Fruit fly (Drosophila melanogaster) whole organism, embryonic: ENCODE data around the gene dlt.

Experiments
- CG10431 ChIP-seq: fragments of 200-800 bp; sonication (Bioruptor generic); optimal IDR thresholded peaks from 3 replicates; lab custom pipeline; 2018; ENCODE audit warnings: missing biosample characterization, mild to moderate bottlenecking, missing genetic modification characterization
- CG13287 ChIP-seq: fragments of 200-800 bp; sonication (Bioruptor generic); IDR thresholded peaks from 2 replicates; pipeline ENCODE4 v1.3.6; 2022; ENCODE audit warnings: missing biosample characterization, missing genetic modification characterization; ENCODE audit not compliant: partially characterized antibody
- CG14050 ChIP-seq: fragments of 200-800 bp; sonication (Bioruptor generic); IDR thresholded peaks from 3 replicates; pipeline ENCODE4 v1.3.6; 2022; ENCODE audit warnings: missing biosample characterization, missing genetic modification characterization
- CG15011 ChIP-seq: fragments of 200-800 bp; sonication (Bioruptor generic); optimal IDR thresholded peaks from 3 replicates; lab custom pipeline; 2018; ENCODE audit warnings: missing biosample characterization, mild to moderate bottlenecking, missing genetic modification characterization
- CG18262 ChIP-seq: fragments of 200-800 bp; optimal IDR thresholded peaks from 3 replicates; lab custom pipeline; 2019; ENCODE audit warnings: missing biosample characterization, mild to moderate bottlenecking, missing genetic modification characterization, moderate library complexity
- CG2116 ChIP-seq: fragments of 200-800 bp; sonication (Bioruptor generic); optimal IDR thresholded peaks from 3 replicates; lab custom pipeline; 2018; ENCODE audit warnings: missing biosample characterization, mild to moderate bottlenecking, missing genetic modification characterization
- CG31388 ChIP-seq: fragments of 200-800 bp; sonication (Bioruptor generic); optimal IDR thresholded peaks from 2 replicates; lab custom pipeline; 2016; ENCODE audit warnings: missing biosample characterization, missing genetic modification characterization
- CG34224 ChIP-seq: fragments of 200-800 bp; sonication (Bioruptor generic); IDR thresholded peaks from 3 replicates; pipeline ENCODE4 v1.3.6; 2022; ENCODE audit warnings: missing biosample characterization, missing genetic modification characterization; ENCODE audit not compliant: partially characterized antibody
- CG3995 ChIP-seq: fragments of 200-800 bp; sonication (Bioruptor generic); optimal IDR thresholded peaks from 3 replicates; lab custom pipeline; 2016; ENCODE audit warnings: missing biosample characterization, missing genetic modification characterization
- CG6791 ChIP-seq: fragments of 200-800 bp; sonication (Bioruptor generic); IDR thresholded peaks from 3 replicates; pipeline ENCODE4 v1.3.6; 2022; ENCODE audit warnings: missing biosample characterization, missing genetic modification characterization; ENCODE audit not compliant: partially characterized antibody
- CG7786 ChIP-seq: fragments of 200-800 bp; sonication (Bioruptor generic); optimal IDR thresholded peaks from 2 replicates; lab custom pipeline; 2016; ENCODE audit warnings: missing biosample characterization, missing genetic modification characterization
- CG7839 ChIP-seq: fragments of 200-800 bp; sonication (Bioruptor generic); optimal IDR thresholded peaks from 3 replicates; lab custom pipeline; 2018; ENCODE audit warnings: missing biosample characterization, mild to moderate bottlenecking, missing genetic modification characterization, moderate library complexity
- CG8478 ChIP-seq: fragments of >200 bp; optimal IDR thresholded peaks from 2 replicates; lab custom pipeline; 2018
- Dad ChIP-seq: fragments of 200-800 bp; sonication (Bioruptor generic); optimal IDR thresholded peaks from 3 replicates; lab custom pipeline; 2016; ENCODE audit warnings: missing biosample characterization, missing genetic modification characterization
- Dbx ChIP-seq: fragments of 200-800 bp; sonication (Bioruptor generic); IDR thresholded peaks from 3 replicates; pipeline ENCODE4 v1.3.6; 2022; ENCODE audit warnings: missing biosample characterization, missing genetic modification characterization
- Dfd ChIP-seq, 2 experiments: fragments of >200 bp; optimal IDR thresholded peaks; 2 replicates each; lab custom pipeline; 2017; ENCODE audit warnings: missing biosample characterization in 2 of 2, missing genetic modification characterization in 2 of 2
- Dll ChIP-seq: fragments of 200-800 bp; sonication (Bioruptor generic); IDR thresholded peaks from 4 replicates; pipeline ENCODE4 v1.3.6; 2022; ENCODE audit warnings: missing biosample characterization, missing genetic modification characterization; ENCODE audit not compliant: partially characterized antibody
- Doc3 ChIP-seq: fragments of 200-800 bp; sonication (Bioruptor generic); IDR thresholded peaks from 3 replicates; pipeline ENCODE4 v1.3.6; 2022; ENCODE audit warnings: missing biosample characterization, missing genetic modification characterization; ENCODE audit not compliant: partially characterized antibody
- Dref ChIP-seq: fragments of 200-800 bp; sonication (Bioruptor generic); IDR thresholded peaks from 2 replicates; pipeline ENCODE4 v1.3.6; 2022; ENCODE audit warnings: missing biosample characterization, missing genetic modification characterization
- HLH4C ChIP-seq: fragments of 200-800 bp; sonication (Bioruptor generic); IDR thresholded peaks from 3 replicates; pipeline ENCODE4 v1.3.6; 2022; ENCODE audit warnings: missing biosample characterization, missing genetic modification characterization; ENCODE audit not compliant: partially characterized antibody
- Hmr ChIP-seq: fragments of 200-800 bp; sonication (Bioruptor generic); optimal IDR thresholded peaks from 3 replicates; lab custom pipeline; 2017; ENCODE audit warnings: mild to moderate bottlenecking, missing biosample characterization, missing genetic modification reagents, missing genetic modification characterization
- MBD-R2 ChIP-seq: fragments of 200-800 bp; sonication (Bioruptor generic); IDR thresholded peaks from 2 replicates; pipeline ENCODE4 v1.3.6; 2022; ENCODE audit warnings: missing biosample characterization, missing genetic modification characterization
- MESR4 ChIP-seq: fragments of 200-800 bp; sonication (Bioruptor generic); optimal IDR thresholded peaks from 2 replicates; lab custom pipeline; 2018; ENCODE audit warnings: missing biosample characterization, mild to moderate bottlenecking, missing genetic modification characterization, moderate library complexity
- Pdp1 ChIP-seq, 2 experiments: fragments of 200-800 bp; sonication (Bioruptor generic); optimal IDR thresholded peaks; 3 replicates each; lab custom pipeline; 2016; ENCODE audit warnings: missing biosample characterization in 2 of 2, missing genetic modification characterization in 2 of 2, mild to moderate bottlenecking in 1 of 2, moderate library complexity in 1 of 2
- Scr ChIP-seq: fragments of 200-800 bp; sonication (Bioruptor generic); IDR thresholded peaks from 2 replicates; pipeline ENCODE4 v1.3.6; 2022; ENCODE audit warnings: missing biosample characterization, missing genetic modification characterization; ENCODE audit not compliant: partially characterized antibody
- Sry-δ ChIP-seq: fragments of 200-800 bp; sonication (Bioruptor generic); optimal IDR thresholded peaks from 2 replicates; lab custom pipeline; 2016; ENCODE audit warnings: missing biosample characterization, missing genetic modification characterization
- Usf ChIP-seq: fragments of 200-800 bp; sonication (Bioruptor generic); optimal IDR thresholded peaks from 2 replicates; lab custom pipeline; 2017; ENCODE audit warnings: missing genotype, missing biosample characterization, missing genetic modification characterization
- amos ChIP-seq: fragments of 200-800 bp; sonication (Bioruptor generic); IDR thresholded peaks from 2 replicates; pipeline ENCODE4 v1.3.6; 2022; ENCODE audit warnings: missing biosample characterization, missing genetic modification characterization; ENCODE audit not compliant: partially characterized antibody
- ash1 ChIP-seq: fragments of 200-800 bp; sonication (Bioruptor generic); optimal IDR thresholded peaks from 2 replicates; lab custom pipeline; 2018; ENCODE audit warnings: missing biosample characterization, mild to moderate bottlenecking, missing genetic modification characterization
- bbx ChIP-seq: fragments of 200-800 bp; sonication (Bioruptor generic); IDR thresholded peaks from 2 replicates; pipeline ENCODE4 v1.3.6; 2022; ENCODE audit warnings: missing biosample characterization, missing genetic modification characterization; ENCODE audit not compliant: partially characterized antibody
- croc ChIP-seq: fragments of 200-800 bp; sonication (Bioruptor generic); conservative IDR thresholded peaks from 3 replicates; pipeline ENCODE4 v1.3.6; 2022; ENCODE audit warnings: missing biosample characterization, missing genetic modification characterization
- cwo ChIP-seq: fragments of 200-800 bp; sonication (Bioruptor generic); optimal IDR thresholded peaks from 3 replicates; lab custom pipeline; 2017; ENCODE audit warnings: missing biosample characterization, missing genetic modification characterization, mild to moderate bottlenecking, moderate library complexity, missing genetic modification reagents
- dimm ChIP-seq: fragments of 200-800 bp; sonication (Bioruptor generic); IDR thresholded peaks from 2 replicates; pipeline ENCODE4 v1.3.6; 2022; ENCODE audit warnings: missing biosample characterization, missing genetic modification characterization
- grn ChIP-seq: fragments of 200-800 bp; sonication (Bioruptor generic); optimal IDR thresholded peaks from 3 replicates; lab custom pipeline; 2017; ENCODE audit warnings: missing biosample characterization, missing genetic modification characterization
- hbn ChIP-seq: fragments of 200-800 bp; sonication (Bioruptor generic); IDR thresholded peaks from 2 replicates; pipeline ENCODE4 v1.3.6; 2022; ENCODE audit warnings: missing biosample characterization, missing genetic modification characterization; ENCODE audit not compliant: partially characterized antibody
- insv ChIP-seq, 2 experiments: fragments of 200-800 bp; sonication (Bioruptor generic); optimal IDR thresholded peaks; 3 replicates each; lab custom pipeline; 2016 to 2018; ENCODE audit warnings: missing biosample characterization in 2 of 2, missing genetic modification characterization in 2 of 2
- mirr ChIP-seq: fragments of 200-800 bp; sonication (Bioruptor generic); optimal IDR thresholded peaks from 3 replicates; lab custom pipeline; 2018; ENCODE audit warnings: missing biosample characterization, mild to moderate bottlenecking, missing genetic modification characterization
- p53 ChIP-seq: fragments of 200-800 bp; sonication (Bioruptor generic); optimal IDR thresholded peaks from 2 replicates; lab custom pipeline; 2016; ENCODE audit warnings: missing biosample characterization, missing genetic modification characterization
- pros ChIP-seq: fragments of 200-800 bp; sonication (Bioruptor generic); optimal IDR thresholded peaks from 3 replicates; lab custom pipeline; 2019; ENCODE audit warnings: missing biosample characterization, mild to moderate bottlenecking, missing genetic modification characterization, moderate library complexity
- pzg ChIP-seq: fragments of 200-800 bp; sonication (Bioruptor generic); optimal IDR thresholded peaks from 3 replicates; lab custom pipeline; 2018; ENCODE audit warnings: missing biosample characterization, mild to moderate bottlenecking, missing genetic modification characterization, moderate library complexity
- sd ChIP-seq: fragments of 200-800 bp; sonication (Bioruptor generic); optimal IDR thresholded peaks from 3 replicates; lab custom pipeline; 2018; ENCODE audit warnings: missing biosample characterization, mild to moderate bottlenecking, missing genetic modification characterization, moderate library complexity
- sna ChIP-seq: fragments of 200-800 bp; sonication (Bioruptor generic); IDR thresholded peaks from 2 replicates; pipeline ENCODE4 v1.3.6; 2022; ENCODE audit warnings: missing biosample characterization, missing genetic modification characterization; ENCODE audit not compliant: partially characterized antibody
- so ChIP-seq: fragments of 200-800 bp; sonication (Bioruptor generic); IDR thresholded peaks from 3 replicates; pipeline ENCODE4 v1.3.6; 2022; ENCODE audit warnings: missing biosample characterization, missing genetic modification characterization
- sqz ChIP-seq: fragments of 200-800 bp; sonication (Bioruptor generic); optimal IDR thresholded peaks from 3 replicates; lab custom pipeline; 2018; ENCODE audit warnings: missing biosample characterization, mild to moderate bottlenecking, missing genetic modification characterization
- tna ChIP-seq: fragments of 200-800 bp; sonication (Bioruptor generic); IDR thresholded peaks from 2 replicates; pipeline ENCODE4 v1.3.6; 2022; ENCODE audit warnings: missing biosample characterization, missing genetic modification characterization; ENCODE audit not compliant: partially characterized antibody
- trem ChIP-seq: fragments of 200-800 bp; optimal IDR thresholded peaks from 3 replicates; lab custom pipeline; 2019; ENCODE audit warnings: missing biosample characterization, mild to moderate bottlenecking, missing genetic modification characterization, moderate library complexity
- vnd ChIP-seq: fragments of 200-800 bp; sonication (Bioruptor generic); IDR thresholded peaks from 3 replicates; pipeline ENCODE4 v1.3.6; 2022; ENCODE audit warnings: missing biosample characterization, missing genetic modification characterization; ENCODE audit not compliant: partially characterized antibody
- wek ChIP-seq: fragments of 200-800 bp; sonication (Bioruptor generic); optimal IDR thresholded peaks from 3 replicates; lab custom pipeline; 2018; ENCODE audit warnings: missing biosample characterization, mild to moderate bottlenecking, missing genetic modification characterization, moderate library complexity
- wor ChIP-seq: fragments of 200-800 bp; sonication (Bioruptor generic); IDR thresholded peaks from 2 replicates; pipeline ENCODE4 v1.3.6; 2022; ENCODE audit warnings: missing biosample characterization, missing genetic modification characterization

The dlt gene

DNA sequence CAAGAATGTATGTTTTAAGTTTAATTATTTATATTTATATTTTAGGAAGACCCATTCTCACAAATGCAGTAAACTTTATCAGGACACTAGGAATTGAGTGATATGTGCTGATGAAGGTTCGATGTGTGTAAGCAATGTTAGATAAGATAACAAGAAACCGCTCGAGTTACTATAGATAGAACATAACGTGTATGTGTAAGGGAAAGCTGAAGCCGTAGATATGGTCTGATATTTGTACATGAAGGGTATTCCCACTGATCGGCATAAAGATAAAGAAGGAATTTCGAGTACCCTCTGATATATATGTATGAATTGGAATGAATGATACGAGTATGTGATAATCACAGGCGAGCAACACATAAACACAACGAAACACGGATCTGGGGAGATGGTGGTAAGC lies 11.0 kb downstream of the dlt start (continued):
- TF ChIP-seq wor (GFP tag; lab: Robert Waterston, UW), result no peak
- peak; percentile 72 for TF ChIP-seq mirr (GFP tag; lab: Kevin White, UChicago)
- no peak for TF ChIP-seq sqz (GFP tag; lab: Kevin White, UChicago)
- TF ChIP-seq dimm (GFP tag; lab: Robert Waterston, UW), result no peak
- TF ChIP-seq wek (GFP tag; lab: Kevin White, UChicago), result peak; percentile 95
- no peak for TF ChIP-seq CG3995
- TF ChIP-seq ash1 (GFP tag; lab: Kevin White, UChicago), result no peak
- TF ChIP-seq Dad, result no peak
- TF ChIP-seq CG7786 (GFP tag; lab: Kevin White, UChicago), result no peak
- peak; percentile 99 for TF ChIP-seq sd
- no peak for TF ChIP-seq insv (GFP tag; optimal IDR thresholded peaks at IDR 0.05; lab: Kevin White, UChicago)
- TF ChIP-seq CG14050 (GFP tag; lab: Robert Waterston, UW), result no peak
- no peak for TF ChIP-seq trem (tag; lab: Kevin White, UChicago)
- no peak for TF ChIP-seq tna
- no peak for TF ChIP-seq Sry-δ (GFP tag; lab: Kevin White, UChicago)
- no peak for TF ChIP-seq Dfd (GFP tag; optimal IDR thresholded peaks at IDR 0.05; lab: Kevin White, UChicago)
- TF ChIP-seq CG10431 (GFP tag; lab: Kevin White, UChicago), result no peak
- no peak for TF ChIP-seq hbn (GFP tag; lab: Robert Waterston, UW)
- no peak for TF ChIP-seq CG18262 (tag; lab: Kevin White, UChicago)
- TF ChIP-seq CG8478 (lab: Kevin White, UChicago), result no peak
- no peak for TF ChIP-seq so (GFP tag; lab: Robert Waterston, UW)
- no peak for TF ChIP-seq CG31388 (GFP tag; lab: Kevin White, UChicago)
- no peak for TF ChIP-seq Hmr (GFP tag; lab: Kevin White, UChicago)
- no peak for TF ChIP-seq pros (GFP tag; lab: Kevin White, UChicago)
- TF ChIP-seq p53, result no peak
- peak; percentile 98 for TF ChIP-seq grn (GFP tag; lab: Kevin White, UChicago)

dm6 chr3L:1777249-1777648 lies 17.9 kb downstream of the dlt start, which contains the start of the genes CG2021 and mRpL46:
CG2021 (minus strand) TSS chr3L:1777411.
mRpL46 (plus strand) TSS chr3L:1777439.
- no peak for TF ChIP-seq CG7839 (tag; lab: Kevin White, UChicago)
- TF ChIP-seq Doc3, result peak; percentile 43; the same call in 2 of the 3 replicates
- TF ChIP-seq Dbx (GFP tag; lab: Robert Waterston, UW), result no peak
- peak; percentile 65 for TF ChIP-seq CG13287 (GFP tag; lab: Robert Waterston, UW)
- TF ChIP-seq Pdp1 (GFP tag; optimal IDR thresholded peaks at IDR 0.05; lab: Kevin White, UChicago), result peak in 1 of 2 experiments; percentile 76
- peak; percentile 86 for TF ChIP-seq MBD-R2 (GFP tag; lab: Robert Waterston, UW)
- peak; percentile 63; the same call in 2 of the 4 replicates for TF ChIP-seq Dll (GFP tag; lab: Robert Waterston, UW)
- peak; percentile 48; the same call in 1 of the 2 replicates for TF ChIP-seq sna (GFP tag; lab: Robert Waterston, UW)
- peak; percentile 37 for TF ChIP-seq Scr (GFP tag; lab: Robert Waterston, UW)
- TF ChIP-seq Usf (GFP tag; lab: Kevin White, UChicago), result no peak
- TF ChIP-seq CG15011 (GFP tag; lab: Kevin White, UChicago), result no peak
- TF ChIP-seq vnd (GFP tag; lab: Robert Waterston, UW), result 0 out of 3 replicates have a peak, but pooled peaks have one; percentile 35
- TF ChIP-seq MESR4 (GFP tag; lab: Kevin White, UChicago), result peak; percentile 68
- peak; percentile 64 for TF ChIP-seq HLH4C (GFP tag; lab: Robert Waterston, UW)
- peak; percentile 26 for TF ChIP-seq CG2116 (GFP tag; lab: Kevin White, UChicago)
- peak; percentile 36; the same call in 1 of the 3 replicates for TF ChIP-seq CG6791 (GFP tag; lab: Robert Waterston, UW)
- TF ChIP-seq CG34224 (GFP tag; lab: Robert Waterston, UW), result peak; percentile 38; the same call in 2 of the 3 replicates
- peak; percentile 40; the same call in 1 of the 2 replicates for TF ChIP-seq amos (GFP tag; lab: Robert Waterston, UW)
- TF ChIP-seq pros (GFP tag; lab: Kevin White, UChicago), result no peak
- TF ChIP-seq cwo (GFP tag; lab: Kevin White, UChicago), result no peak
- TF ChIP-seq pzg (GFP tag; lab: Kevin White, UChicago), result peak; percentile 24
- no peak for TF ChIP-seq croc (GFP tag; lab: Robert Waterston, UW)
- peak; percentile 62 for TF ChIP-seq Dref (GFP tag; lab: Robert Waterston, UW)
- TF ChIP-seq bbx (GFP tag; lab: Robert Waterston, UW), result peak; percentile 44
